Fruit fly (Drosophila melanogaster) whole organism, embryonic: ENCODE measurements around the gene Polr3E.

Experiments used
- Adf1 ChIP-seq: fragments of 200-800 bp; sonication (Bioruptor generic); IDR thresholded peaks from 2 replicates; pipeline ENCODE4 v1.3.6; 2022; ENCODE audit warnings: missing biosample characterization, missing genetic modification characterization
- Awh ChIP-seq: fragments of 200-800 bp; sonication (Bioruptor generic); IDR thresholded peaks from 2 replicates; pipeline ENCODE4, ENCODE4 v1.3.6; 2022; ENCODE audit warnings: missing biosample characterization, missing genetic modification characterization
- C15 ChIP-seq: fragments of 200-800 bp; sonication (Bioruptor generic); IDR thresholded peaks from 3 replicates; pipeline ENCODE4 v1.3.6; 2022; ENCODE audit warnings: missing biosample characterization, missing genetic modification characterization
- CG10321 ChIP-seq: fragments of 200-800 bp; sonication (Bioruptor generic); IDR thresholded peaks from 2 replicates; pipeline ENCODE4 v1.3.6; 2022; ENCODE audit warnings: missing biosample characterization, missing genetic modification characterization
- CG12769 ChIP-seq: fragments of 200-800 bp; sonication (Bioruptor generic); optimal IDR thresholded peaks from 2 replicates; lab custom pipeline; 2019; ENCODE audit warnings: missing biosample characterization, mild to moderate bottlenecking, missing genetic modification characterization, moderate library complexity
- CG16779 ChIP-seq: fragments of 200-800 bp; sonication (Bioruptor generic); IDR thresholded peaks from 2 replicates; pipeline ENCODE4 v1.3.6; 2022; ENCODE audit warnings: missing biosample characterization, missing genetic modification characterization
- CG1832 ChIP-seq: fragments of 200-800 bp; sonication (Bioruptor generic); optimal IDR thresholded peaks from 2 replicates; lab custom pipeline; 2017; ENCODE audit warnings: missing biosample characterization, mild to moderate bottlenecking, missing genetic modification characterization, inconsistent platforms
- CG2712 ChIP-seq: fragments of 200-800 bp; optimal IDR thresholded peaks from 3 replicates; lab custom pipeline; 2019; ENCODE audit warnings: missing biosample characterization, mild to moderate bottlenecking, missing genetic modification characterization, moderate library complexity
- CG3065 ChIP-seq: fragments of 200-800 bp; sonication (Bioruptor generic); optimal IDR thresholded peaks from 2 replicates; lab custom pipeline; 2016; ENCODE audit warnings: missing biosample characterization, missing genetic modification characterization
- CG5180 ChIP-seq: fragments of 200-800 bp; sonication (Bioruptor generic); optimal IDR thresholded peaks from 3 replicates; lab custom pipeline; 2017; ENCODE audit warnings: missing biosample characterization, missing genetic modification characterization, mild to moderate bottlenecking, moderate library complexity, missing genetic modification reagents
- CG6254 ChIP-seq: fragments of 200-800 bp; sonication (Bioruptor generic); optimal IDR thresholded peaks from 3 replicates; lab custom pipeline; 2017; ENCODE audit warnings: mild to moderate bottlenecking, missing biosample characterization, missing genetic modification reagents, missing genetic modification characterization
- CG7963 ChIP-seq: fragments of 200-800 bp; sonication (Bioruptor generic); IDR thresholded peaks from 3 replicates; pipeline ENCODE4 v1.3.6; 2022; ENCODE audit warnings: missing biosample characterization, missing genetic modification characterization; ENCODE audit not compliant: partially characterized antibody
- CG8924 ChIP-seq: fragments of 200-800 bp; optimal IDR thresholded peaks from 3 replicates; lab custom pipeline; 2019; ENCODE audit warnings: missing biosample characterization, mild to moderate bottlenecking, missing genetic modification characterization, moderate library complexity
- Deaf1 ChIP-seq: fragments of 200-800 bp; optimal IDR thresholded peaks from 3 replicates; lab custom pipeline; 2019; ENCODE audit warnings: missing biosample characterization, mild to moderate bottlenecking, missing genetic modification characterization, moderate library complexity
- Dll ChIP-seq: fragments of 200-800 bp; sonication (Bioruptor generic); IDR thresholded peaks from 4 replicates; pipeline ENCODE4 v1.3.6; 2022; ENCODE audit warnings: missing biosample characterization, missing genetic modification characterization; ENCODE audit not compliant: partially characterized antibody
- Elba2 ChIP-seq: fragments of 200-800 bp; sonication (Bioruptor generic); optimal IDR thresholded peaks from 3 replicates; lab custom pipeline; 2016; ENCODE audit warnings: missing biosample characterization, missing genetic modification characterization
- HLHmδ ChIP-seq: fragments of 200-800 bp; sonication (Bioruptor generic); optimal IDR thresholded peaks from 2 replicates; lab custom pipeline; 2018; ENCODE audit warnings: missing biosample characterization, mild to moderate bottlenecking, missing genetic modification characterization, moderate library complexity
- HmgZ ChIP-seq: fragments of 200-800 bp; sonication (Bioruptor generic); optimal IDR thresholded peaks from 2 replicates; lab custom pipeline; 2018; ENCODE audit warnings: missing biosample characterization, mild to moderate bottlenecking, missing genetic modification characterization
- Jarid2 ChIP-seq: fragments of 200-800 bp; sonication (Bioruptor generic); optimal IDR thresholded peaks from 3 replicates; lab custom pipeline; 2017; ENCODE audit warnings: mild to moderate bottlenecking, missing biosample characterization, missing genetic modification reagents, missing genetic modification characterization
- MESR4 ChIP-seq: fragments of 200-800 bp; sonication (Bioruptor generic); optimal IDR thresholded peaks from 2 replicates; lab custom pipeline; 2018; ENCODE audit warnings: missing biosample characterization, mild to moderate bottlenecking, missing genetic modification characterization, moderate library complexity
- Med ChIP-seq: fragments of 200-800 bp; sonication (Bioruptor generic); peaks from one replicate; lab custom pipeline; 2016; ENCODE audit warnings: missing biosample characterization, missing genetic modification characterization, mild to moderate bottlenecking, inconsistent platforms, moderate library complexity
- Ptx1 ChIP-seq: fragments of 200-800 bp; sonication (Bioruptor generic); IDR thresholded peaks from 2 replicates; pipeline ENCODE4 v1.3.6; 2022; ENCODE audit warnings: missing biosample characterization, missing genetic modification characterization
- amos ChIP-seq: fragments of 200-800 bp; sonication (Bioruptor generic); IDR thresholded peaks from 2 replicates; pipeline ENCODE4 v1.3.6; 2022; ENCODE audit warnings: missing biosample characterization, missing genetic modification characterization; ENCODE audit not compliant: partially characterized antibody
- bbx ChIP-seq: fragments of 200-800 bp; sonication (Bioruptor generic); IDR thresholded peaks from 2 replicates; pipeline ENCODE4 v1.3.6; 2022; ENCODE audit warnings: missing biosample characterization, missing genetic modification characterization; ENCODE audit not compliant: partially characterized antibody
- chm ChIP-seq: fragments of 200-800 bp; sonication (Bioruptor generic); IDR thresholded peaks from 2 replicates; pipeline ENCODE4 v1.3.6; 2022; ENCODE audit warnings: missing biosample characterization, missing genetic modification characterization
- crp ChIP-seq, 2 experiments: fragments of 200-800 bp; sonication (Bioruptor generic); optimal IDR thresholded peaks; 2 replicates in 1 of 2; 3 replicates in 1 of 2; lab custom pipeline; 2017; ENCODE audit warnings: missing biosample characterization in 2 of 2, missing genetic modification characterization in 2 of 2, mild to moderate bottlenecking in 1 of 2, moderate library complexity in 1 of 2
- gcm ChIP-seq: fragments of 200-800 bp; sonication (Bioruptor generic); optimal IDR thresholded peaks from 2 replicates; lab custom pipeline; 2019; ENCODE audit warnings: missing biosample characterization, mild to moderate bottlenecking, missing genetic modification characterization, moderate library complexity
- gcm2 ChIP-seq: fragments of 200-800 bp; sonication (Bioruptor generic); optimal IDR thresholded peaks from 2 replicates; lab custom pipeline; 2016; ENCODE audit warnings: missing biosample characterization, missing genetic modification characterization
- insv ChIP-seq, 2 experiments: fragments of 200-800 bp; sonication (Bioruptor generic); optimal IDR thresholded peaks; 3 replicates each; lab custom pipeline; 2016 to 2018; ENCODE audit warnings: missing biosample characterization in 2 of 2, missing genetic modification characterization in 2 of 2
- jing ChIP-seq: fragments of 200-800 bp; sonication (Bioruptor generic); optimal IDR thresholded peaks from 2 replicates; lab custom pipeline; 2018; ENCODE audit warnings: missing biosample characterization, mild to moderate bottlenecking, missing genetic modification characterization
- nom ChIP-seq: fragments of 200-800 bp; sonication (Bioruptor generic); optimal IDR thresholded peaks from 2 replicates; lab custom pipeline; 2017; ENCODE audit warnings: missing biosample characterization, missing genetic modification characterization, mild to moderate bottlenecking, moderate library complexity, missing genetic modification reagents
- pnt ChIP-seq: fragments of 200-800 bp; sonication (Bioruptor generic); optimal IDR thresholded peaks from 3 replicates; lab custom pipeline; 2016; ENCODE audit warnings: missing biosample characterization, missing genetic modification characterization
- prd ChIP-seq, 3 experiments: fragments of >200 bp in 2 of 3; fragments of 200-800 bp in 1 of 3; sonication (Bioruptor generic) in 1 of 3; optimal IDR thresholded peaks in 2 of 3; IDR thresholded peaks in 1 of 3; 2 replicates in 2 of 3; 3 replicates in 1 of 3; pipeline versions ENCODE4 v1.3.6 to Lab custom; 2017 to 2022; ENCODE audit warnings: missing biosample characterization in 1 of 3, missing genetic modification characterization in 1 of 3
- rib ChIP-seq: fragments of 200-800 bp; sonication (Bioruptor generic); IDR thresholded peaks from 2 replicates; pipeline ENCODE4 v1.3.6; 2022; ENCODE audit warnings: missing biosample characterization, missing genetic modification characterization
- sens ChIP-seq: fragments of 200-800 bp; sonication (Bioruptor generic); peaks from one replicate; lab custom pipeline; 2016; ENCODE audit warnings: missing biosample characterization, missing genetic modification characterization
- so ChIP-seq: fragments of 200-800 bp; sonication (Bioruptor generic); IDR thresholded peaks from 3 replicates; pipeline ENCODE4 v1.3.6; 2022; ENCODE audit warnings: missing biosample characterization, missing genetic modification characterization
- tll ChIP-seq, 2 experiments: fragments of 200-800 bp in 1 of 2; fragments of >200 bp in 1 of 2; sonication (Bioruptor generic) in 1 of 2; optimal IDR thresholded peaks; 2 replicates each; lab custom pipeline; 2017 to 2019; ENCODE audit warnings: missing biosample characterization in 2 of 2, missing genetic modification characterization in 2 of 2, mild to moderate bottlenecking in 1 of 2, moderate library complexity in 1 of 2
- twi ChIP-seq: fragments of 200-800 bp; optimal IDR thresholded peaks from 2 replicates; lab custom pipeline; 2019; ENCODE audit warnings: missing biosample characterization, mild to moderate bottlenecking, missing genetic modification characterization, moderate library complexity
- vvl ChIP-seq: fragments of 200-800 bp; sonication (Bioruptor generic); IDR thresholded peaks from 2 replicates; pipeline ENCODE4 v1.3.6; 2022; ENCODE audit warnings: missing biosample characterization, missing genetic modification characterization
- wek ChIP-seq: fragments of 200-800 bp; sonication (Bioruptor generic); optimal IDR thresholded peaks from 3 replicates; lab custom pipeline; 2018; ENCODE audit warnings: missing biosample characterization, mild to moderate bottlenecking, missing genetic modification characterization, moderate library complexity
- zfh2 ChIP-seq: fragments of 200-800 bp; sonication (Bioruptor generic); optimal IDR thresholded peaks from 2 replicates; lab custom pipeline; 2016; ENCODE audit warnings: missing biosample characterization, missing genetic modification characterization

The Polr3E gene

dm6 chr3L:21067553-21068157 lies 36.0 kb downstream of the Polr3E start (continued):
- TF ChIP-seq insv (GFP tag; optimal IDR thresholded peaks at IDR 0.05; lab: Kevin White, UChicago), result peak in 1 of 2 experiments; percentile 1
- TF ChIP-seq MESR4 (GFP tag; lab: Kevin White, UChicago), result peak; percentile 1
- peak; percentile 27 for TF ChIP-seq CG2712 (tag; lab: Kevin White, UChicago)
- peak; percentile 42 for TF ChIP-seq CG8924
- peak; percentile 18 for TF ChIP-seq wek (GFP tag; lab: Kevin White, UChicago)
- peak; percentile 38; the same call in 1 of the 2 replicates for TF ChIP-seq Adf1 (GFP tag; lab: Robert Waterston, UW)
- peak; percentile 43; the same call in 1 of the 2 replicates for TF ChIP-seq bbx (GFP tag; lab: Robert Waterston, UW)
- TF ChIP-seq vvl (GFP tag; lab: Robert Waterston, UW), result peak; percentile 54; the same call in 1 of the 2 replicates
- TF ChIP-seq gcm, result peak; percentile 1
- peak; percentile 68 for TF ChIP-seq Med (GFP tag; lab: Kevin White, UChicago)
- TF ChIP-seq HLHmδ, result peak; percentile 68
- peak; percentile 66 for TF ChIP-seq nom
- TF ChIP-seq zfh2 (GFP tag; lab: Kevin White, UChicago), result no peak
- peak; percentile 65; the same call in 1 of the 2 replicates for TF ChIP-seq Awh (GFP tag; lab: Robert Waterston, UW)
- peak in 1 of 2 experiments; percentile 77 for TF ChIP-seq tll (GFP tag; optimal IDR thresholded peaks at IDR 0.05; lab: Kevin White, UChicago)
- peak; percentile 44; the same call in 1 of the 3 replicates for TF ChIP-seq so (GFP tag; lab: Robert Waterston, UW)
- TF ChIP-seq CG6254 (GFP tag; lab: Kevin White, UChicago), result peak; percentile 5
- TF ChIP-seq CG5180, result peak; percentile 16
- peak; percentile 88 for TF ChIP-seq sens (GFP tag; lab: Kevin White, UChicago)
- TF ChIP-seq prd (optimal IDR thresholded peaks at IDR 0.05; lab: Kevin White, UChicago), result no peak
- peak; percentile 48; the same call in 2 of the 3 replicates for TF ChIP-seq prd (GFP tag; IDR thresholded peaks at IDR 0.05; lab: Robert Waterston, UW)
- no peak for TF ChIP-seq C15 (GFP tag; lab: Robert Waterston, UW)
- TF ChIP-seq Ptx1, result no peak
- TF ChIP-seq crp (GFP tag; optimal IDR thresholded peaks at IDR 0.05; lab: Kevin White, UChicago), result no peak
- TF ChIP-seq Deaf1 (tag; lab: Kevin White, UChicago), result peak; percentile 85
- TF ChIP-seq CG7963 (GFP tag; lab: Robert Waterston, UW), result 0 out of 3 replicates have a peak, but pooled peaks have one; percentile 41
- 0 out of 2 replicates have a peak, but pooled peaks have one; percentile 48 for TF ChIP-seq CG10321 (GFP tag; lab: Robert Waterston, UW)
- TF ChIP-seq CG1832 (GFP tag; lab: Kevin White, UChicago), result peak; percentile 78
- TF ChIP-seq Dll, result peak; percentile 28; the same call in 1 of the 4 replicates
- TF ChIP-seq chm, result peak; percentile 71; the same call in 1 of the 2 replicates
- TF ChIP-seq amos (GFP tag; lab: Robert Waterston, UW), result 0 out of 2 replicates have a peak, but pooled peaks have one; percentile 24
- peak; percentile 15 for TF ChIP-seq Jarid2 (GFP tag; lab: Kevin White, UChicago)
- no peak for TF ChIP-seq jing
- no peak for TF ChIP-seq HmgZ (tag; lab: Kevin White, UChicago)
- TF ChIP-seq CG12769, result peak; percentile 58
- no peak for TF ChIP-seq gcm2 (GFP tag; lab: Kevin White, UChicago)
- TF ChIP-seq Elba2, result peak; percentile 46
- peak; percentile 49; the same call in 1 of the 2 replicates for TF ChIP-seq rib
- TF ChIP-seq CG3065, result no peak
- no peak for TF ChIP-seq CG16779 (GFP tag; lab: Robert Waterston, UW)
- peak; percentile 96 for TF ChIP-seq twi (tag; lab: Kevin White, UChicago)
- TF ChIP-seq pnt (GFP tag; lab: Kevin White, UChicago), result no peak
